Worm (Caenorhabditis elegans) whole organism, early embryonic: ENCODE data around the gene nas-17.

Source experiments
- B0310.2 ChIP-seq: sonication (generic microtip); optimal IDR thresholded peaks from 2 replicates; lab custom pipeline; 2016; ENCODE audit warnings: mild to moderate bottlenecking, missing genetic modification characterization, missing compliant biosample characterization
- F13C5.2 ChIP-seq: sonication (generic microtip); optimal IDR thresholded peaks from 2 replicates; lab custom pipeline; 2017; ENCODE audit warnings: mild to moderate bottlenecking, missing genetic modification characterization, inconsistent platforms, missing compliant biosample characterization
- aly-1 ChIP-seq: sonication (generic microtip); optimal IDR thresholded peaks from 2 replicates; lab custom pipeline; 2016; ENCODE audit warnings: missing genetic modification characterization, missing compliant biosample characterization
- ama-1 ChIP-seq: fragments of 150-350 bp; optimal IDR thresholded peaks from 2 replicates; lab custom pipeline; 2014
- ceh-13 ChIP-seq: fragments of 200-800 bp; sonication (Bioruptor generic); optimal IDR thresholded peaks from 2 replicates; lab custom pipeline; 2018; ENCODE audit warnings: mild to moderate bottlenecking, missing genetic modification characterization, missing compliant biosample characterization
- ceh-36 ChIP-seq: sonication (generic microtip); optimal IDR thresholded peaks from 2 replicates; lab custom pipeline; 2016; ENCODE audit warnings: missing genetic modification characterization, inconsistent platforms, missing compliant biosample characterization
- ets-7 ChIP-seq: sonication (generic microtip); optimal IDR thresholded peaks from 2 replicates; lab custom pipeline; 2016; ENCODE audit warnings: missing genotype, missing genetic modification characterization, missing compliant biosample characterization
- flt-1 ChIP-seq: fragments of 200-800 bp; sonication (Bioruptor generic); IDR thresholded peaks from 2 replicates; pipeline ENCODE4 v1.3.6; 2022; ENCODE audit warnings: missing genetic modification characterization, missing compliant biosample characterization
- hmbx-1 ChIP-seq: sonication (generic microtip); optimal IDR thresholded peaks from 2 replicates; lab custom pipeline; 2016; ENCODE audit warnings: mild to moderate bottlenecking, missing genetic modification characterization, missing compliant biosample characterization
- hmg-4 ChIP-seq: fragments of 200-800 bp; sonication (Bioruptor generic); optimal IDR thresholded peaks from 2 replicates; lab custom pipeline; 2018; ENCODE audit warnings: mild to moderate bottlenecking, missing genetic modification characterization, missing compliant biosample characterization
- hnd-1 ChIP-seq: sonication (generic microtip); optimal IDR thresholded peaks from 2 replicates; lab custom pipeline; 2016; ENCODE audit warnings: missing genetic modification characterization, missing compliant biosample characterization
- pes-1 ChIP-seq: fragments of 200-800 bp; sonication (Bioruptor generic); IDR thresholded peaks from 2 replicates; pipeline ENCODE4 v1.3.6; 2022; ENCODE audit warnings: missing genetic modification reagents, missing genetic modification characterization, missing compliant biosample characterization
- scrt-1 ChIP-seq: fragments of 200-800 bp; sonication (Bioruptor generic); IDR thresholded peaks from 2 replicates; pipeline ENCODE4 v1.3.6; 2022; ENCODE audit warnings: missing genetic modification characterization, missing compliant biosample characterization
- sea-1 ChIP-seq: fragments of 200-800 bp; sonication (Bioruptor generic); conservative IDR thresholded peaks from 2 replicates; pipeline ENCODE4 v1.3.6; 2022; ENCODE audit warnings: missing genetic modification characterization, missing compliant biosample characterization
- tbx-11 ChIP-seq: fragments of 200-800 bp; sonication (Bioruptor generic); IDR thresholded peaks from 2 replicates; pipeline ENCODE4 v1.3.6; 2022; ENCODE audit warnings: missing genetic modification characterization, missing compliant biosample characterization
- tbx-37 ChIP-seq: fragments of 200-800 bp; sonication (Bioruptor generic); conservative IDR thresholded peaks from 2 replicates; pipeline ENCODE4 v1.3.6; 2022; ENCODE audit warnings: missing genetic modification reagents, missing genetic modification characterization, missing compliant biosample characterization
- tra-4 ChIP-seq: sonication (generic microtip); optimal IDR thresholded peaks from 2 replicates; lab custom pipeline; 2017; ENCODE audit warnings: missing genetic modification characterization, missing compliant biosample characterization

Gene nas-17

DNA sequence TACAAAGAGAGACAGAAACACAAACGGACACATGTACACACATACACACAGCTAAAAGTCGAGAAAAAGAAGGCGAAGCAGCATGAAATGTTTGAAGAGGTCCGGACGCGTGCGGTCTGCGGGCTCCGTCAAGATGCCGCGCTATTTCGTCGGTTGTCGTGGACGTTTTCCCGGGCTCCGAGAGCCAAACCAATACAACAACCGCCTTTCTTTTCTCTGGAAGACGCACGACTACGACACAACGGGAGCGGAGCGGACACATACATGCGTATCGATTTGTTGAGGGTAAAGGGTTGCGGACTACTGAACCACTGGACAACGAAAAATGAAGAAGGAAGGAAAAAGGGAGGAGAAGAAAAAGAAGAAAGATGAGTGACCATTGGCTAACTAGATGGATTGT lies 46.7 kb downstream of the nas-17 start:
- TF ChIP-seq flt-1 (GFP tag; lab: Robert Waterston, UW) (no peak), hmg-4 (GFP tag; lab: Kevin White, UChicago) (peak; percentile 25)

DNA sequence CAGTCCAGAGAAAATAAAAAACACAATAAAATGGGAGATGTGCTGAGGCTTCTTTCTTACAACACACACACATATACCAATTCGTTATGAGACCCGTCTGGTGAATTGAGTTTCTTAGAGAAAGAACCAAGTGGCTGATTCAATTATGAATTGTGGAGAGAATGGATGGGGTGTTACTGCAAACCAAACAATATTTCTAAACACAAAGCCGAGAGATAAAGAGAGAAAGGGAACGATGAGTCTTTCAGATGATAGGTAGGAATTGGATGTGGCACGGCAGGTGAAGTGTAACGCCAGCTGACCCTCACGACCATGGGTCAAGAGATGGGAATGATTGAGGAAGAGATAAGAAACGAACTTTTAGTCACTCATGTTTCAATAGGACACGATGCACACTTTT lies 47.6 kb downstream of the nas-17 start, which contains the start of gene mig-17:
TSS of gene mig-17 (plus strand) at position 389 of the 400 bp plus-strand sequence.
- TF ChIP-seq F13C5.2 (tag; lab: Kevin White, UChicago) (no peak), flt-1 (GFP tag; lab: Robert Waterston, UW) (no peak), tra-4 (no peak), ets-7 (tag; lab: Kevin White, UChicago) (no peak), ceh-36 (tag; lab: Kevin White, UChicago) (no peak), ama-1 (lab: Kevin White, UChicago) (no peak), B0310.2 (tag; lab: Kevin White, UChicago) (no peak), scrt-1 (GFP tag; lab: Robert Waterston, UW) (no peak), tbx-37 (GFP tag; lab: Robert Waterston, UW) (no peak), hnd-1 (tag; lab: Kevin White, UChicago) (no peak), pes-1 (GFP tag; lab: Robert Waterston, UW) (no peak), hmg-4 (GFP tag; lab: Kevin White, UChicago) (no peak), sea-1 (no peak), tbx-11 (no peak), ceh-13 (GFP tag; lab: Kevin White, UChicago) (no peak), hmbx-1 (tag; lab: Kevin White, UChicago) (no peak), aly-1 (tag; lab: Kevin White, UChicago) (no peak)

DNA sequence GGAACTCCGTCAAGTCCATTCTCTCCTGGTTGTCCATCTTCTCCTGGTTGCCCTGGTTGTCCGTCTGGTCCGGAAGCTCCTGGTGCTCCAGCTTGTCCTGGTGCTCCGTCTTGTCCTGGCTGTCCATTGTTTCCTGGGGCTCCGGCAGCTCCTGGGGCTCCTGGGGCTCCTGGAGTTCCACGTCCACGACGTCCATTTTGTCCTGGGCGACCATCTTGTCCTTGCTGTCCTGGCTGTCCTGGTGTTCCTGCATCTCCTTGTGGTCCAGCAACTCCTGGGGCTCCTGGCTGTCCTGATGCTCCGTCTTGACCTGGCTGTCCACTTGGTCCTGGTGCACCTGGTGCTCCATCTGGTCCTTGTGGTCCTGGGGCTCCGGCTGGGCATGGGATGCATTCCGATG lies 50.7 kb downstream of the nas-17 start:
- TF ChIP-seq tbx-37 (GFP tag; lab: Robert Waterston, UW) = no peak
- TF ChIP-seq ama-1 (lab: Kevin White, UChicago) = no peak
- no peak for TF ChIP-seq ets-7 (tag; lab: Kevin White, UChicago)
- no peak for TF ChIP-seq tbx-11
- no peak for TF ChIP-seq scrt-1 (GFP tag; lab: Robert Waterston, UW)
- no peak for TF ChIP-seq flt-1 (GFP tag; lab: Robert Waterston, UW)
- TF ChIP-seq hnd-1 (tag; lab: Kevin White, UChicago) = no peak
- TF ChIP-seq tra-4 = no peak
- TF ChIP-seq F13C5.2 (tag; lab: Kevin White, UChicago) = no peak
- TF ChIP-seq hmg-4 (GFP tag; lab: Kevin White, UChicago) = no peak
- TF ChIP-seq sea-1 = no peak
- no peak for TF ChIP-seq ceh-36 (tag; lab: Kevin White, UChicago)
- no peak for TF ChIP-seq pes-1 (GFP tag; lab: Robert Waterston, UW)
- no peak for TF ChIP-seq ceh-13 (GFP tag; lab: Kevin White, UChicago)
- TF ChIP-seq B0310.2 (tag; lab: Kevin White, UChicago) = no peak
- TF ChIP-seq hmbx-1 (tag; lab: Kevin White, UChicago) = no peak
- TF ChIP-seq aly-1 (tag; lab: Kevin White, UChicago) = no peak
